Worm (Caenorhabditis elegans): Measurements from ENCODE around the gene R04B5.7.

Gene R04B5.7

ce11 chrV:10087103-10087502 is 3.3 kb downstream of the R04B5.7 start, which contains the start of gene R04B5.5 (continued):
- no peak for TF ChIP-seq nhr-41 (GFP tag; IDR thresholded peaks at IDR 0.05)
- TF ChIP-seq nhr-10 (tag; optimal IDR thresholded peaks at IDR 0.05): peak; percentile 85
- no peak for TF ChIP-seq nhr-111 (GFP tag; optimal IDR thresholded peaks at IDR 0.05)
- TF ChIP-seq madf-5 (GFP tag; IDR thresholded peaks at IDR 0.05): no peak
- TF ChIP-seq nhr-76 (tag; optimal IDR thresholded peaks at IDR 0.05): no peak
- TF ChIP-seq ZK337.2 (GFP tag; IDR thresholded peaks at IDR 0.05): no peak
- TF ChIP-seq dmd-6 (GFP tag; IDR thresholded peaks at IDR 0.05): peak; percentile 67
- TF ChIP-seq egl-43 (GFP tag; IDR thresholded peaks at IDR 0.05): no peak
- TF ChIP-seq mep-1 (tag; optimal IDR thresholded peaks at IDR 0.05): peak; percentile 13
- no peak for TF ChIP-seq zip-11 (GFP tag; IDR thresholded peaks at IDR 0.05)
- TF ChIP-seq tag-97 (GFP tag; IDR thresholded peaks at IDR 0.05): no peak

DNA sequence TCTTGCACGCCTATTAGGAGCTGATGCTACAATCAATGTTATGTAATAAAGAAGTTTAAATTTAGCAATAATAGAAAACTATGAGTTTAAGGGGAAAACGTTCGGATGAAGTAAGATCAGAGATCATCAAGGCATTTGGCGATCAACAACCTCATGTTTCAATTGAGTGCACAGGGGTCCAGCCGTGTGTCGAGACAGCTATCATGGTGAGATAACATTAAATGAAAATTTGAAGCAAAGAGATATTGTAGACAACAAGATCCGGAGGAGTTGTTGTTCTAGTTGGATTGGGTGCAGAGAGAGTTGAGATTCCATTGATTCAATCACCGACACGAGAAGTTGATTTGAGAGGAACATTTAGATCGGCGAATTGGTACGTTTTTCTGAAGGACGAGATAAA is 4.2 kb downstream of the R04B5.7 start:
- peak in 1 of 2 experiments; percentile 72 for TF ChIP-seq daf-16 (GFP tag; optimal IDR thresholded peaks at IDR 0.05)
- no peak for TF ChIP-seq daf-16 (tag; optimal IDR thresholded peaks at IDR 0.05)
- no peak for TF ChIP-seq nhr-28 (tag; optimal IDR thresholded peaks at IDR 0.05)
- TF ChIP-seq dpl-1 (GFP tag; optimal IDR thresholded peaks at IDR 0.05): no peak

DNA sequence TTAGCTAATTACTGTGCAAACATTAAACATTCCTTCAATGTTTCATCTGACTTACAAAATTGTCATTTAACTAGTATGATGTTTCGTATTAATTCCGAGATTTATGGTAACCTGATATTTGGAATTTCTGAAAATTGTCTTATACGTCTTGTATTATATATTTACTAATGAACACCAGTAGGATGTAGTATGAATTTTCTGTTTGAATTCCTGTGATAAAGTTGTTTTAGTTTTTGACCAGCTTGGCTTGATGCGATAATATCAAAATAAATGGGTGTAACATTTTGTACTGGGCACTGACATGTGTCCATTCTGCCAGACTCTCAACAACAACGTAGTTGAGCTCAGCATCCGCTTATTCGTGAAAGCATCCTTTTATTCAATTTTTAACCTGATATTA is 5.5 kb downstream of the R04B5.7 start, which contains the start of gene R04B5.6:
Gene R04B5.6, plus strand, starts transcription at position 301 of the 400 bp plus-strand sequence.
- TF ChIP-seq Y105C5A.15 (GFP tag; IDR thresholded peaks at IDR 0.05) (no peak), lir-3 (tag; optimal IDR thresholded peaks at IDR 0.05) (no peak), fos-1 (tag; optimal IDR thresholded peaks at IDR 0.05) (no peak), F49E8.2 (tag; optimal IDR thresholded peaks at IDR 0.05; ENCODE audit: borderline replicate concordance) (no peak), nhr-41 (GFP tag; IDR thresholded peaks at IDR 0.05) (no peak), hlh-30 (tag; optimal IDR thresholded peaks at IDR 0.05; ENCODE audit: insufficient read depth) (no peak), dmd-9 (GFP tag; IDR thresholded peaks at IDR 0.05) (no peak), nhr-48 (tag; optimal IDR thresholded peaks at IDR 0.05) (no peak), F44E2.7 (GFP tag; IDR thresholded peaks at IDR 0.05) (no peak), lsy-2 (tag; optimal IDR thresholded peaks at IDR 0.05) (no peak), Y75B8A.6 (GFP tag; IDR thresholded peaks at IDR 0.05) (no peak), nhr-6 (tag; optimal IDR thresholded peaks at IDR 0.05) (no peak), nhr-237 (tag; optimal IDR thresholded peaks at IDR 0.05) (no peak), nhr-28 (tag; optimal IDR thresholded peaks at IDR 0.05) (no peak), vab-7 (GFP tag; IDR thresholded peaks at IDR 0.05) (no peak)

DNA sequence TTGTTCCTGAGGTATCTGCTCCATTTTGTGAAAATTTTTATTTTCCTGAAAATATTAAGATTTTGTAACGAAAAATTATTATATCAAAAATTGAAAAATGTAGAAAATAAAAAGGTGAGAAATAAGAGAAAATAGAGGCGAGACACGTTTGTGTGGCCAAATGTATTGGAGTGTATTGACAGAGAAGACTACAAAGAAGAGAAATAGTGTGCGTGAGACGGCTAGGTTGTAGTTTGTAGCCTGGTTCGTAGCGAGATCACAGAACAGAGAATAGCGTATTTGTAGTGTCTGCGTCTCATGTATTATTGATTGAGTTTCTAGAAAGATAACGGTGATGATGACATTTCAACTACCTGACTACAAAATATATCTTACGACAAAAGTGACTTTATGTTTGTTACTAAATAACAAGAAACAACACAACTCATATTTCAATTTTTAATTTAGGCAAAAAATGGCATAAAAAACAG is 6.3 kb downstream of the R04B5.7 start, which contains the start of gene nhr-12:
Gene nhr-12, minus strand, starts transcription at position 51 of the 470 bp plus-strand sequence.
- TF ChIP-seq daf-12 (tag; optimal IDR thresholded peaks at IDR 0.05) (no peak), unc-62 (GFP tag; optimal IDR thresholded peaks at IDR 0.05 in 1 of 2) (peak in 1 of 2 experiments; percentile 10), unc-62 (tag; optimal IDR thresholded peaks at IDR 0.05) (no peak), pqm-1 (tag; optimal IDR thresholded peaks at IDR 0.05) (no peak), nhr-28 (tag; optimal IDR thresholded peaks at IDR 0.05) (peak; percentile 91), Y105C5A.15 (GFP tag; IDR thresholded peaks at IDR 0.05) (no peak), nhr-11 (tag; optimal IDR thresholded peaks at IDR 0.05) (peak; percentile 0), daf-16 (GFP tag; optimal IDR thresholded peaks at IDR 0.05) (no peak), daf-16 (tag; optimal IDR thresholded peaks at IDR 0.05) (peak; percentile 59), hif-1 (tag; optimal IDR thresholded peaks at IDR 0.05) (no peak), skn-1 (tag; optimal IDR thresholded peaks at IDR 0.05) (no peak), dve-1 (tag; optimal IDR thresholded peaks at IDR 0.05; ENCODE audit: insufficient read depth) (peak; percentile 65), dmd-6 (GFP tag; IDR thresholded peaks at IDR 0.05) (0 out of 2 replicates have a peak, but pooled peaks have one; percentile 22), nhr-102 (tag; optimal IDR thresholded peaks at IDR 0.05) (peak; percentile 10), nhr-41 (GFP tag; IDR thresholded peaks at IDR 0.05) (no peak)

Measured in whole organism, L4 larva.